Worm (Caenorhabditis elegans) whole organism, young adult: ENCODE measurements around the gene srlf-24.

Source experiments
- F55B11.4 ChIP-seq: sonication (generic microtip); optimal IDR thresholded peaks from 2 replicates; lab custom pipeline; 2016; ENCODE audit warnings: missing compliant biosample characterization, missing genetic modification characterization, borderline replicate concordance; ENCODE audit not compliant: insufficient read depth
- aptf-3 ChIP-seq: fragments of 200-800 bp; sonication (Bioruptor generic); IDR thresholded peaks from 2 replicates; pipeline ENCODE4 v1.3.6; 2022; ENCODE audit warnings: missing genetic modification characterization, missing compliant biosample characterization
- chd-7 ChIP-seq: sonication (generic microtip); optimal IDR thresholded peaks from 2 replicates; lab custom pipeline; 2016; ENCODE audit warnings: mild to moderate bottlenecking, missing genetic modification characterization, moderate library complexity, missing compliant biosample characterization
- ekl-4 ChIP-seq: fragments of 200-800 bp; sonication (Bioruptor generic); IDR thresholded peaks from 2 replicates; pipeline ENCODE4 v1.3.6; 2022; ENCODE audit warnings: missing genetic modification reagents, missing genetic modification characterization, missing compliant biosample characterization
- lir-1 ChIP-seq: fragments of 200-800 bp; sonication (Bioruptor generic); conservative IDR thresholded peaks from 2 replicates; pipeline ENCODE4 v1.3.6; 2022; ENCODE audit warnings: missing genetic modification reagents, missing genetic modification characterization, missing compliant biosample characterization
- mes-4 ChIP-seq: sonication (generic microtip); optimal IDR thresholded peaks from 2 replicates; lab custom pipeline; 2016; ENCODE audit warnings: missing genotype, missing genetic modification characterization, missing compliant biosample characterization
- nfyb-1 ChIP-seq: fragments of 200-800 bp; sonication (Bioruptor generic); IDR thresholded peaks from 2 replicates; pipeline ENCODE4 v1.3.6; 2022; ENCODE audit warnings: missing genetic modification reagents, missing genetic modification characterization, missing compliant biosample characterization
- pha-4 ChIP-seq: fragments of 150-350 bp; sonication (generic microtip); optimal IDR thresholded peaks from 2 replicates; lab custom pipeline; 2014; ENCODE audit warnings: missing biosample characterization, missing genetic modification reagents, missing genetic modification characterization
- unc-130 ChIP-seq: sonication (generic microtip); optimal IDR thresholded peaks from 2 replicates; lab custom pipeline; 2016; ENCODE audit warnings: missing genetic modification reagents, missing genetic modification characterization, missing compliant biosample characterization
- ztf-6 ChIP-seq: fragments of 200-800 bp; sonication (Bioruptor generic); IDR thresholded peaks from 2 replicates; pipeline ENCODE4 v1.3.6; 2022; ENCODE audit warnings: missing genetic modification reagents, missing genetic modification characterization, missing compliant biosample characterization

DNA sequence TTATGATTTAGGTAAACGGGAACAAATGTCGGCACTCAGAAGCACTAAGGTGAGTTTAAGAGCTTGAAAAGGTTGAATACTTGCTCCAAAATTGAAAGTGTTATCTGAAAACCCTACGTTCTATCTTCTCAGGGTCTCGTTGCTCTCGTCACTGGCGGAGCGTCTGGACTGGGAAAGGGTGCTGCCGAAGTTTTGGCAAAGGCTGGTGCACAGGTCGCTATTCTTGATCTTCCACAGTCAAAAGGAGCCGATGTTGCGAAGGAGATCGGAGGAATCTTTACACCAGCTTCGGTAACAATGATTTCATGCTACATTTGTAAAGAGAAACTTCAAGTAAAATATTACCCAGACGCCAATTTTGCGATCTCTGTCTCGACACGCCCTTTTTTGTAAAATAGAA, 25.6 kb upstream of the srlf-24 start, which contains the start of gene ard-1:
- no peak for TF ChIP-seq unc-130 (GFP tag; lab: Kevin White, UChicago)
- no peak for TF ChIP-seq lir-1 (GFP tag; lab: Robert Waterston, UW)
- TF ChIP-seq mes-4 (tag; lab: Kevin White, UChicago): no peak
- TF ChIP-seq ekl-4 (GFP tag; lab: Robert Waterston, UW): no peak
- TF ChIP-seq chd-7: no peak
- TF ChIP-seq pha-4: no peak
- no peak for TF ChIP-seq ztf-6 (GFP tag; lab: Robert Waterston, UW)
- no peak for TF ChIP-seq F55B11.4 (tag; lab: Kevin White, UChicago)
- no peak for TF ChIP-seq nfyb-1 (GFP tag; lab: Robert Waterston, UW)
- no peak for TF ChIP-seq aptf-3 (GFP tag; lab: Robert Waterston, UW)
